Worm (Caenorhabditis elegans) whole organism, L4 larva: ENCODE results near the gene plg-1.
A peak's percentile ranks its signal among the peaks of the same experiment; 100 is the strongest.

Source experiments
- D1046.2 ChIP-seq: fragments of 200-800 bp; sonication (Bioruptor generic); IDR thresholded peaks from 2 replicates; pipeline ENCODE4 v1.3.6; 2022; ENCODE audit warnings: missing genetic modification characterization, missing compliant biosample characterization
- F26F4.8 ChIP-seq: fragments of 200-800 bp; sonication (Bioruptor generic); conservative IDR thresholded peaks from 2 replicates; pipeline ENCODE4 v1.3.6; 2022; ENCODE audit warnings: missing genetic modification characterization, missing compliant biosample characterization
- F37D6.2 ChIP-seq: sonication (generic microtip); optimal IDR thresholded peaks from 2 replicates; lab custom pipeline; 2016; ENCODE audit warnings: mild to moderate bottlenecking, missing genetic modification characterization, missing compliant biosample characterization
- F44E2.7 ChIP-seq: fragments of 200-800 bp; sonication (Bioruptor generic); IDR thresholded peaks from 2 replicates; pipeline ENCODE4 v2.1.2; 2022; ENCODE audit warnings: missing genetic modification characterization, missing compliant biosample characterization
- R02D3.7 ChIP-seq: fragments of 150-350 bp; sonication (generic microtip); optimal IDR thresholded peaks from 3 replicates; lab custom pipeline; 2014; ENCODE audit warnings: missing biosample characterization, missing genetic modification characterization
- T20F7.1 ChIP-seq: fragments of 200-800 bp; sonication (Bioruptor generic); optimal IDR thresholded peaks from 2 replicates; lab custom pipeline; 2018; ENCODE audit warnings: mild to moderate bottlenecking, missing genetic modification characterization, missing compliant biosample characterization
- T26A8.4 ChIP-seq: fragments of 200-800 bp; sonication (Bioruptor generic); IDR thresholded peaks from 2 replicates; pipeline ENCODE4 v1.3.6; 2022; ENCODE audit warnings: missing genetic modification characterization, missing compliant biosample characterization
- Y75B8A.6 ChIP-seq: fragments of 200-800 bp; sonication (Bioruptor generic); IDR thresholded peaks from 2 replicates; pipeline ENCODE4 v1.3.6; 2022; ENCODE audit warnings: missing genetic modification reagents, missing genetic modification characterization, missing compliant biosample characterization
- ZK337.2 ChIP-seq: fragments of 200-800 bp; sonication (Bioruptor generic); IDR thresholded peaks from 2 replicates; pipeline ENCODE4 v1.3.6; 2022; ENCODE audit warnings: missing genetic modification reagents, missing genetic modification characterization, missing compliant biosample characterization
- aha-1 ChIP-seq: fragments of 150-350 bp; peaks from one replicate; lab custom pipeline; 2014; ENCODE audit warnings: missing biosample characterization, missing genetic modification characterization
- arid-1 ChIP-seq: fragments of 200-800 bp; sonication (Bioruptor generic); conservative IDR thresholded peaks from 2 replicates; pipeline ENCODE4 v1.3.6; 2022; ENCODE audit warnings: missing genetic modification reagents, missing genetic modification characterization, missing compliant biosample characterization
- attf-4 ChIP-seq: sonication (generic microtip); optimal IDR thresholded peaks from 3 replicates; lab custom pipeline; 2017; ENCODE audit warnings: missing biosample characterization, missing genetic modification characterization
- ceh-20 ChIP-seq: fragments of 200-800 bp; sonication (Bioruptor generic); IDR thresholded peaks from 2 replicates; pipeline ENCODE4 v1.3.6; 2022; ENCODE audit warnings: missing genetic modification reagents, missing genetic modification characterization, missing compliant biosample characterization
- ceh-32 ChIP-seq: sonication (generic microtip); optimal IDR thresholded peaks from 2 replicates; lab custom pipeline; 2016; ENCODE audit warnings: mild to moderate bottlenecking, missing genetic modification characterization, missing compliant biosample characterization; ENCODE audit not compliant: poor library complexity
- ceh-62 ChIP-seq: sonication (generic microtip); optimal IDR thresholded peaks from 2 replicates; lab custom pipeline; 2017; ENCODE audit warnings: missing biosample characterization, missing genetic modification characterization
- ceh-82 ChIP-seq: sonication (generic microtip); optimal IDR thresholded peaks from 2 replicates; lab custom pipeline; 2017; ENCODE audit warnings: missing biosample characterization, missing genetic modification characterization
- ctbp-1 ChIP-seq: fragments of 200-800 bp; sonication (Bioruptor generic); IDR thresholded peaks from 2 replicates; pipeline ENCODE4 v1.3.6; 2022; ENCODE audit warnings: missing genetic modification reagents, missing genetic modification characterization, missing compliant biosample characterization
- daf-12 ChIP-seq: fragments of 150-350 bp; optimal IDR thresholded peaks from 2 replicates; lab custom pipeline; 2014; ENCODE audit warnings: missing biosample characterization, missing genetic modification reagents, missing genetic modification characterization
- egl-27 ChIP-seq: sonication (generic microtip); optimal IDR thresholded peaks from 3 replicates; lab custom pipeline; 2017; ENCODE audit warnings: missing biosample characterization, missing genetic modification reagents, missing genetic modification characterization
- egl-43 ChIP-seq: fragments of 200-800 bp; sonication (Bioruptor generic); IDR thresholded peaks from 2 replicates; pipeline ENCODE4 v1.3.6; 2022; ENCODE audit warnings: missing genetic modification reagents, missing genetic modification characterization, missing compliant biosample characterization
- fos-1 ChIP-seq: fragments of 150-350 bp; optimal IDR thresholded peaks from 2 replicates; lab custom pipeline; 2014; ENCODE audit warnings: missing biosample characterization, missing genetic modification characterization
- hlh-30 ChIP-seq: sonication (generic microtip); optimal IDR thresholded peaks from 2 replicates; lab custom pipeline; 2017; ENCODE audit warnings: antibody characterized with exemption, mild to moderate bottlenecking, missing genetic modification characterization, missing compliant biosample characterization; ENCODE audit not compliant: insufficient read depth
- hmg-1.1 ChIP-seq: fragments of 200-800 bp; sonication (Bioruptor generic); IDR thresholded peaks from 2 replicates; pipeline ENCODE4 v1.3.6; 2022; ENCODE audit warnings: missing genetic modification reagents, missing genetic modification characterization, missing compliant biosample characterization
- jun-1 ChIP-seq: fragments of 150-350 bp; optimal IDR thresholded peaks from 2 replicates; lab custom pipeline; 2014; ENCODE audit warnings: missing biosample characterization, missing genetic modification reagents, missing genetic modification characterization
- lim-7 ChIP-seq: fragments of 200-800 bp; sonication (Bioruptor generic); IDR thresholded peaks from 2 replicates; pipeline ENCODE4 v1.3.6; 2022; ENCODE audit warnings: missing genetic modification characterization, missing compliant biosample characterization
- lin-13 ChIP-seq: fragments of 150-350 bp; optimal IDR thresholded peaks from 2 replicates; lab custom pipeline; 2014; ENCODE audit warnings: missing biosample characterization, missing genetic modification reagents, missing genetic modification characterization
- lir-3 ChIP-seq: sonication (generic microtip); optimal IDR thresholded peaks from 2 replicates; lab custom pipeline; 2016; ENCODE audit warnings: mild to moderate bottlenecking, missing genetic modification characterization, missing compliant biosample characterization
- madf-5 ChIP-seq, 2 experiments: fragments of 200-800 bp; sonication (Bioruptor generic); IDR thresholded peaks; 2 replicates each; pipeline ENCODE4 v1.3.6; 2022; ENCODE audit warnings: missing compliant biosample characterization in 2 of 2, missing genetic modification characterization in 2 of 2
- madf-9 ChIP-seq: fragments of 200-800 bp; sonication (Bioruptor generic); conservative IDR thresholded peaks from 2 replicates; pipeline ENCODE4 v1.3.6; 2022; ENCODE audit warnings: missing genetic modification reagents, missing genetic modification characterization, missing compliant biosample characterization
- mdt-29 ChIP-seq: fragments of 200-800 bp; sonication (Bioruptor generic); IDR thresholded peaks from 2 replicates; pipeline ENCODE4 v1.3.6; 2022; ENCODE audit warnings: missing genetic modification reagents, missing genetic modification characterization, missing compliant biosample characterization
- mep-1 ChIP-seq: fragments of 150-350 bp; sonication (generic microtip); optimal IDR thresholded peaks from 3 replicates; lab custom pipeline; 2014; ENCODE audit warnings: missing biosample characterization, missing genetic modification characterization
- nhr-111 ChIP-seq: fragments of 200-800 bp; sonication (Bioruptor generic); optimal IDR thresholded peaks from 2 replicates; lab custom pipeline; 2018; ENCODE audit warnings: mild to moderate bottlenecking, missing genetic modification characterization, missing compliant biosample characterization
- nhr-41 ChIP-seq: fragments of 200-800 bp; sonication (Bioruptor generic); IDR thresholded peaks from 2 replicates; pipeline ENCODE4 v1.3.6; 2022; ENCODE audit warnings: missing genetic modification reagents, missing genetic modification characterization, missing compliant biosample characterization
- nhr-77 ChIP-seq: fragments of 150-350 bp; optimal IDR thresholded peaks from 2 replicates; lab custom pipeline; 2014; ENCODE audit warnings: missing biosample characterization, missing genetic modification characterization
- pha-4 ChIP-seq, 2 experiments: fragments of 150-350 bp in 1 of 2; fragments of 200-800 bp in 1 of 2; sonication (Bioruptor generic) in 1 of 2; IDR thresholded peaks in 1 of 2; optimal IDR thresholded peaks in 1 of 2; 2 replicates each; pipeline versions ENCODE4 v1.3.6 to Lab custom; 2014 to 2022; ENCODE audit warnings: missing genetic modification characterization in 2 of 2, missing genetic modification reagents in 2 of 2, missing biosample characterization in 1 of 2, missing compliant biosample characterization in 1 of 2
- rbr-2 ChIP-seq: sonication (generic microtip); optimal IDR thresholded peaks from 2 replicates; lab custom pipeline; 2016; ENCODE audit warnings: missing genotype, missing genetic modification characterization, missing compliant biosample characterization
- spr-3 ChIP-seq: fragments of 200-800 bp; sonication (Bioruptor generic); optimal IDR thresholded peaks from 2 replicates; lab custom pipeline; 2018; ENCODE audit warnings: mild to moderate bottlenecking, missing genetic modification characterization, missing compliant biosample characterization
- tra-1 ChIP-seq: fragments of 200-800 bp; sonication (Bioruptor generic); IDR thresholded peaks from 2 replicates; pipeline ENCODE4 v1.3.6; 2022; ENCODE audit warnings: missing genetic modification reagents, missing genetic modification characterization, missing compliant biosample characterization
- unc-62 ChIP-seq, 3 experiments: fragments of 150-350 bp in 1 of 3; sonication (generic microtip); optimal IDR thresholded peaks in 2 of 3; peaks in 1 of 3; 1 replicate in 1 of 3; 2 replicates in 2 of 3; lab custom pipeline; 2014 to 2017; ENCODE audit warnings: missing biosample characterization in 3 of 3, missing genetic modification characterization in 3 of 3, missing genetic modification reagents in 3 of 3, missing genotype in 1 of 3
- vab-7 ChIP-seq: fragments of 200-800 bp; sonication (Bioruptor generic); IDR thresholded peaks from 2 replicates; pipeline ENCODE4 v1.3.6; 2022; ENCODE audit warnings: missing genetic modification reagents, missing genetic modification characterization, missing compliant biosample characterization
- zip-11 ChIP-seq: fragments of 200-800 bp; sonication (Bioruptor generic); IDR thresholded peaks from 2 replicates; pipeline ENCODE4 v1.3.6; 2022; ENCODE audit warnings: missing genetic modification characterization, missing compliant biosample characterization
- zip-2 ChIP-seq: fragments of 150-350 bp; optimal IDR thresholded peaks from 2 replicates; lab custom pipeline; 2014; ENCODE audit warnings: missing biosample characterization, missing genetic modification characterization

Gene plg-1

ce11 chrIII:8867922-8868655 lies 16.0 kb downstream of the plg-1 start (continued):
- TF ChIP-seq madf-9 (GFP tag; lab: Robert Waterston, UW) (no peak; the same call in 1 of the 2 replicates), lin-13 (peak; percentile 33)

DNA sequence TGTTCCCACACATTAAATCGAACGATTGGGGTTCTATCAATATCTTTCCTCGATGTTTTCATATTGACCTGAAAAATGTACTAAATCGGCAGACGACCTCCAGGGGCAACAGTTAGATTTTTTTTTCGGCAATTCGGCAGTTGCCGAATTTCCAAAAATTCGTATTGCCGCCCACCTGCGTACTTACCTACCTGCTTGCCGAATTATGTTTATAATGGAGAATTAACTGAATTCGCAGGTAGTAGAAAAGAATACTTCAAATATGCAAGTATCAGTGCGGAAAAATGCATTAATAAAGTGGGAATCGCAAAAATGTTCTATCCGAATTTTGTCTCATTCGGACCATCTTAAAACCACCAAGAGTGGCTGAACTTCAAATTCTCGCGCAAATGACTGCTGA lies 17.6 kb downstream of the plg-1 start:
- TF ChIP-seq ctbp-1 (GFP tag; lab: Robert Waterston, UW) (no peak), F44E2.7 (GFP tag; lab: Robert Waterston, UW) (no peak), R02D3.7 (tag; lab: Kevin White, UChicago) (no peak), D1046.2 (GFP tag; lab: Robert Waterston, UW) (no peak), aha-1 (peak; percentile 94)
- TF ChIP-seq, all 104 proteins: peak for 1

DNA sequence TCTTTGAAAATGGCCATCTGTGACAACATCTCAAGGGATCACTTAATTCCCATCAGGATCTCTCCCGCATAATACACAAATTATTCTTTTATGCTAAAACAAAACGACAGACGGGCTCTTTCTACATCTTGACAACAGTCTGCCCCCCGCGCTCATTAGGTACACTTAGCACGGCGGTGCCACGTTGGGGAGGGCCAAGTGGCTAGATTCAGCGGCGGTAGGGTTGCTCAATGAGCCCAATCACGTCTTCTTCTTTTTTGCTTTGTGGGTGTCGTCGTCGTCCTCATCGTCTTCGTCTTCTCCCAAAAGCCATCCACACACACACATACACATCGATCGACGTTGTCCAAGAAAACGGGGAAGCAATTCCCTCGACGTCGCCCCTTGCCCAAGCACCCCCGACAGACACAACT lies 21.0 kb downstream of the plg-1 start:
- peak; percentile 61; the same call in 1 of the 2 replicates for TF ChIP-seq egl-43 (GFP tag; lab: Robert Waterston, UW)
- no peak for TF ChIP-seq zip-11 (GFP tag; lab: Robert Waterston, UW)
- TF ChIP-seq lim-7 = peak; percentile 33; the same call in 1 of the 2 replicates
- peak; percentile 47 for TF ChIP-seq F37D6.2 (tag; lab: Kevin White, UChicago)
- TF ChIP-seq T26A8.4 = peak; percentile 40; the same call in 1 of the 2 replicates
- 0 out of 2 replicates have a peak, but pooled peaks have one; percentile 58 for TF ChIP-seq F26F4.8 (GFP tag; lab: Robert Waterston, UW)
- TF ChIP-seq mep-1 (tag; lab: Kevin White, UChicago) = peak; percentile 6
- TF ChIP-seq nhr-77 (tag; lab: Kevin White, UChicago) = no peak
- TF ChIP-seq pha-4 (GFP tag; IDR thresholded peaks at IDR 0.05; lab: Robert Waterston, UW) = 0 out of 2 replicates have a peak, but pooled peaks have one; percentile 10
- no peak for TF ChIP-seq pha-4 (tag; optimal IDR thresholded peaks at IDR 0.05; lab: Kevin White, UChicago)
- no peak for TF ChIP-seq ceh-20 (GFP tag; lab: Robert Waterston, UW)
- peak; percentile 18 for TF ChIP-seq spr-3 (GFP tag; lab: Kevin White, UChicago)
- TF ChIP-seq fos-1 (tag; lab: Kevin White, UChicago) = no peak
- no peak for TF ChIP-seq madf-5 (GFP tag; IDR thresholded peaks at IDR 0.05; lab: Robert Waterston, UW)
- TF ChIP-seq rbr-2 (tag; lab: Kevin White, UChicago) = peak; percentile 34
- peak; percentile 72; the same call in 1 of the 2 replicates for TF ChIP-seq ctbp-1 (GFP tag; lab: Robert Waterston, UW)
- peak; percentile 42 for TF ChIP-seq hmg-1.1
- no peak for TF ChIP-seq zip-2 (tag; lab: Kevin White, UChicago)
- TF ChIP-seq F44E2.7 (GFP tag; lab: Robert Waterston, UW) = no peak
- TF ChIP-seq hlh-30 (tag; lab: Kevin White, UChicago) = no peak
- peak; percentile 48 for TF ChIP-seq vab-7 (GFP tag; lab: Robert Waterston, UW)
- no peak for TF ChIP-seq ceh-32

DNA sequence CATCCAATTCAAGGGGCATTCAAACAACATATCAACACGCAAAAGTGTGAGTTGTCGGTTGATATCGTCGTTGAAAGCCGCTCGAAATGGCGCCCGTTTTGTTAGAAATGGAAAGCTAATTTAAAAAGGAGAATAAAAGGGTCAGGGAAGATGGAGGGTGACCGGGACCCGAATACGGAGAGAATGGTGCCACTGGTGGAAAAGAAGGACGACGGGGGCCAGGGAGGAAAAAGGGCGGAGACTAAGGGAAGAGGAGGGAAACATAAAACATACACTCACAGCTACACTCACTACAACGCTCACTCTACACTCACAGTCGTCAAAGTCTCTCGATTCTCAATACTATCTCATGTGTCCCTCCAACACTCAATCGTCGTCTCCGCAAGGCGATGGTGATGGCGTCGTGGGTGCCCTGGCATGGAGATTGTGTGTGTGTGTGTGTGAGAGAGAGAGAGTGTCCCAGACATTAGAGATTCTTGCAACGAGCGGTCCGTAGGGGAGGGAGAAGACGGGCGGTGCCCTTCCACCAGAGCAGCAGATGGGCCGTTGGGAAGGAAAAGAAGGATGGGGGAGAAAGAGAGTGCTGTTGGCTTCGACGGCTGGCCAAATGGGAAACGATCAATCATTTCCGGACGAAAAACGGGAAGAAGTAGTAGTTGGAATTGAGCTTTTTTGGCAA lies 22.1 kb downstream of the plg-1 start:
- TF ChIP-seq ceh-82 (tag; lab: Kevin White, UChicago) (no peak), attf-4 (tag; lab: Kevin White, UChicago) (no peak), T20F7.1 (GFP tag; lab: Kevin White, UChicago) (no peak), nhr-111 (GFP tag; lab: Kevin White, UChicago) (peak; percentile 32), nhr-77 (tag; lab: Kevin White, UChicago) (no peak), lir-3 (no peak), mdt-29 (no peak), ceh-32 (no peak), ZK337.2 (GFP tag; lab: Robert Waterston, UW) (no peak), jun-1 (tag; lab: Kevin White, UChicago) (no peak), Y75B8A.6 (GFP tag; lab: Robert Waterston, UW) (no peak), nhr-41 (GFP tag; lab: Robert Waterston, UW) (no peak), madf-5 (GFP tag; IDR thresholded peaks at IDR 0.05; lab: Robert Waterston, UW) (no peak), unc-62 (GFP tag; optimal IDR thresholded peaks at IDR 0.05 in 1 of 2; lab: Kevin White, UChicago) (peak in 1 of 2 experiments; percentile 80), unc-62 (tag; optimal IDR thresholded peaks at IDR 0.05; lab: Kevin White, UChicago) (peak; percentile 9), tra-1 (GFP tag; lab: Robert Waterston, UW) (0 out of 2 replicates have a peak, but pooled peaks have one; percentile 5), daf-12 (tag; lab: Kevin White, UChicago) (no peak), spr-3 (GFP tag; lab: Kevin White, UChicago) (no peak), egl-27 (tag; lab: Kevin White, UChicago) (no peak), ceh-62 (tag; lab: Kevin White, UChicago) (no peak), arid-1 (GFP tag; lab: Robert Waterston, UW) (no peak)
